Worm (Caenorhabditis elegans) whole organism, L2 larva: ENCODE data around the gene aagr-1.

Source experiments
- C34F6.9 ChIP-seq: fragments of 150-350 bp; optimal IDR thresholded peaks from 2 replicates; lab custom pipeline; 2014; ENCODE audit warnings: missing biosample characterization, missing genetic modification characterization
- R02D3.7 ChIP-seq: fragments of 150-350 bp; optimal IDR thresholded peaks from 2 replicates; lab custom pipeline; 2014; ENCODE audit warnings: missing biosample characterization, missing genetic modification characterization
- Y55F3AM.14 ChIP-seq: fragments of 200-800 bp; sonication (Bioruptor generic); optimal IDR thresholded peaks from 2 replicates; lab custom pipeline; 2018; ENCODE audit warnings: mild to moderate bottlenecking, missing genetic modification characterization, missing compliant biosample characterization
- alr-1 ChIP-seq: fragments of 150-350 bp; optimal IDR thresholded peaks from 2 replicates; lab custom pipeline; 2014; ENCODE audit warnings: missing biosample characterization, missing genetic modification characterization
- aly-2 ChIP-seq: fragments of 150-350 bp; optimal IDR thresholded peaks from 2 replicates; lab custom pipeline; 2014; ENCODE audit warnings: missing biosample characterization, missing genetic modification characterization
- ama-1 ChIP-seq: fragments of 150-350 bp; optimal IDR thresholded peaks from 2 replicates; lab custom pipeline; 2018; ENCODE audit warnings: inconsistent platforms
- blmp-1 ChIP-seq: sonication (generic microtip); optimal IDR thresholded peaks from 2 replicates; lab custom pipeline; 2017; ENCODE audit warnings: missing genetic modification characterization, mild to moderate bottlenecking, missing compliant biosample characterization, antibody characterized with exemption, moderate library complexity; ENCODE audit not compliant: insufficient read depth
- ceh-16 ChIP-seq: fragments of 150-350 bp; optimal IDR thresholded peaks from 2 replicates; lab custom pipeline; 2014; ENCODE audit warnings: missing biosample characterization, missing genetic modification characterization
- ceh-82 ChIP-seq: fragments of 150-350 bp; optimal IDR thresholded peaks from 2 replicates; lab custom pipeline; 2014; ENCODE audit warnings: missing biosample characterization, missing genetic modification characterization
- crh-2 ChIP-seq: sonication (generic microtip); optimal IDR thresholded peaks from 2 replicates; lab custom pipeline; 2017; ENCODE audit warnings: missing biosample characterization, missing genetic modification characterization
- elt-1 ChIP-seq: fragments of 150-350 bp; optimal IDR thresholded peaks from 2 replicates; lab custom pipeline; 2014; ENCODE audit warnings: missing biosample characterization, missing genetic modification characterization
- elt-3 ChIP-seq: sonication (generic microtip); optimal IDR thresholded peaks from 2 replicates; lab custom pipeline; 2017; ENCODE audit warnings: missing biosample characterization, missing genetic modification characterization
- fos-1 ChIP-seq: fragments of 150-350 bp; optimal IDR thresholded peaks from 2 replicates; lab custom pipeline; 2014; ENCODE audit warnings: missing biosample characterization, missing genetic modification characterization
- lin-39 ChIP-seq: fragments of 150-350 bp; optimal IDR thresholded peaks from 2 replicates; lab custom pipeline; 2014; ENCODE audit warnings: missing biosample characterization, missing genetic modification reagents, missing genetic modification characterization
- lsy-2 ChIP-seq, 2 experiments: fragments of 150-350 bp in 1 of 2; sonication (generic microtip) in 1 of 2; optimal IDR thresholded peaks; 2 replicates each; lab custom pipeline; 2014 to 2017; ENCODE audit warnings: missing biosample characterization in 2 of 2, missing genetic modification characterization in 2 of 2
- mab-5 ChIP-seq: fragments of 150-350 bp; optimal IDR thresholded peaks from 2 replicates; lab custom pipeline; 2014; ENCODE audit warnings: missing biosample characterization, missing genetic modification characterization
- mbf-1 ChIP-seq: sonication (generic microtip); optimal IDR thresholded peaks from 2 replicates; lab custom pipeline; 2017; ENCODE audit warnings: missing biosample characterization, missing genetic modification characterization
- nhr-10 ChIP-seq: sonication (generic microtip); optimal IDR thresholded peaks from 2 replicates; lab custom pipeline; 2017; ENCODE audit warnings: missing biosample characterization, missing genetic modification characterization
- nhr-12 ChIP-seq: fragments of 150-350 bp; optimal IDR thresholded peaks from 2 replicates; lab custom pipeline; 2014; ENCODE audit warnings: missing biosample characterization, missing genetic modification characterization
- nhr-129 ChIP-seq: fragments of 150-350 bp; optimal IDR thresholded peaks from 2 replicates; lab custom pipeline; 2014; ENCODE audit warnings: missing biosample characterization, missing genetic modification characterization
- nhr-21 ChIP-seq: fragments of 150-350 bp; optimal IDR thresholded peaks from 2 replicates; lab custom pipeline; 2014; ENCODE audit warnings: missing biosample characterization, missing genetic modification characterization
- nhr-23 ChIP-seq: fragments of 150-350 bp; optimal IDR thresholded peaks from 2 replicates; lab custom pipeline; 2014; ENCODE audit warnings: missing biosample characterization, missing genetic modification reagents, missing genetic modification characterization
- nhr-237 ChIP-seq: fragments of 150-350 bp; optimal IDR thresholded peaks from 2 replicates; lab custom pipeline; 2014; ENCODE audit warnings: missing biosample characterization, missing genetic modification characterization
- nhr-25 ChIP-seq: fragments of 150-350 bp; sonication (generic microtip); optimal IDR thresholded peaks from 3 replicates; lab custom pipeline; 2014; ENCODE audit warnings: missing biosample characterization, missing genetic modification characterization
- nhr-6 ChIP-seq: fragments of 150-350 bp; optimal IDR thresholded peaks from 2 replicates; lab custom pipeline; 2014; ENCODE audit warnings: missing biosample characterization, missing genetic modification characterization
- nhr-77 ChIP-seq: fragments of 150-350 bp; optimal IDR thresholded peaks from 2 replicates; lab custom pipeline; 2014; ENCODE audit warnings: missing biosample characterization, missing genetic modification characterization
- peb-1 ChIP-seq: fragments of 150-350 bp; optimal IDR thresholded peaks from 2 replicates; lab custom pipeline; 2014; ENCODE audit warnings: missing biosample characterization, missing genetic modification characterization
- skn-1 ChIP-seq: sonication (generic microtip); optimal IDR thresholded peaks from 2 replicates; lab custom pipeline; 2017; ENCODE audit warnings: missing biosample characterization, missing genetic modification characterization
- sma-9 ChIP-seq, 2 experiments: fragments of 150-350 bp in 1 of 2; sonication (generic microtip) in 1 of 2; optimal IDR thresholded peaks; 2 replicates each; lab custom pipeline; 2014 to 2016; ENCODE audit warnings: missing genetic modification characterization in 2 of 2, mild to moderate bottlenecking in 1 of 2, missing biosample characterization in 1 of 2, missing compliant biosample characterization in 1 of 2, missing genetic modification reagents in 1 of 2, moderate library complexity in 1 of 2
- snpc-4 ChIP-seq: fragments of 150-350 bp; optimal IDR thresholded peaks from 2 replicates; lab custom pipeline; 2014; ENCODE audit warnings: missing biosample characterization, missing genetic modification characterization
- unc-55 ChIP-seq: fragments of 150-350 bp; sonication (generic microtip); optimal IDR thresholded peaks from 3 replicates; lab custom pipeline; 2014; ENCODE audit warnings: missing biosample characterization, missing genetic modification reagents, missing genetic modification characterization
- unc-62 ChIP-seq: fragments of 150-350 bp; optimal IDR thresholded peaks from 2 replicates; lab custom pipeline; 2014; ENCODE audit warnings: missing biosample characterization, missing genetic modification reagents, missing genetic modification characterization
- zag-1 ChIP-seq: fragments of 150-350 bp; optimal IDR thresholded peaks from 2 replicates; lab custom pipeline; 2014; ENCODE audit warnings: missing biosample characterization, missing genetic modification characterization
- ztf-1 ChIP-seq: fragments of 200-800 bp; sonication (Bioruptor generic); conservative IDR thresholded peaks from 2 replicates; pipeline ENCODE4 v1.3.6; 2022; ENCODE audit warnings: missing genetic modification characterization, missing compliant biosample characterization
- ztf-11 ChIP-seq: sonication (generic microtip); optimal IDR thresholded peaks from 2 replicates; lab custom pipeline; 2017; ENCODE audit warnings: missing biosample characterization, missing genetic modification characterization
- ztf-4 ChIP-seq: fragments of 150-350 bp; optimal IDR thresholded peaks from 2 replicates; lab custom pipeline; 2014; ENCODE audit warnings: missing biosample characterization, missing genetic modification characterization

The aagr-1 gene

DNA sequence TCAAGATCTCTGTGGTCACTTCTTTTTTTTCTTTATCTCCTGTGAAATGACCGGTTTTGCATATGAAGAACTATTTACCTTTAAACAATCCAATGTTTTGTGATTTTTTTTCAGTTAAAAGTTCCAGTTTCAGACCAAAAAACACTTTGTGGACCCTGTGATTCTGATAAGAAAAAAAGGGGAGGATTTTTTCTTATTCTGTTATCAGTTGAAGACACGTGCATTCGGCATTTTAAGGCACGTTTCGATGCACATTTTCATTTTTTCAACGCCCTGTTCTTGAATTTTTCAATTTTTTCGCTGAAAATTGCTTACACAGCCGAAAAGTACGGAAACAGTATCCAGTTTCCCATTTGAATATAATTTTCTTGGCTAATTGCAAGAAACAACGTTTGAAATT is at the start of gene aagr-1:
Gene aagr-1, plus strand, starts transcription at position 227 of the 400 bp plus-strand sequence.
- TF ChIP-seq crh-2 (tag; lab: Kevin White, UChicago), result peak; percentile 47
- peak; percentile 45 for TF ChIP-seq fos-1 (tag; lab: Kevin White, UChicago)
- no peak for TF ChIP-seq nhr-12 (tag; lab: Kevin White, UChicago)

DNA sequence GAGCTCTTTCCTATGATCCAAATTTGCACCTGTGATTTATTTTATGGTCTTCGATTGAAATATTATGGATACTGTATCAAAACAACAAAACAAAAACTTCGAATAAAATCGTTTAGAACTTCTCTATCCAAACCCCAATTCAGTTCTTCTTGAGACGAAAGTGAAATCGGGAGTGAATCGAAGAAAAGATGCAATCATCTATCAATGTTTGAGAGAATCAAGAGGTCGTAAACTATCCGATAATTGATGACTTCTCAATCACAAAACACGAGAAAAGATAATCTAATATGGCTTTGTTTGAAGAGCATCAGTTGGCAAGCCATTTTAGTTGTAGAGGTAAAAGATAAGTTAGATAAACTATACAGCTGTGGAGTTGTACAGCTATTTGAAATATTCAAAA is 48.5 kb upstream of the aagr-1 start:
- TF ChIP-seq elt-3 (tag; lab: Kevin White, UChicago) (no peak), blmp-1 (tag; lab: Kevin White, UChicago) (peak; percentile 86), nhr-129 (tag; lab: Kevin White, UChicago) (no peak), ztf-1 (GFP tag; lab: Robert Waterston, UW) (no peak), fos-1 (tag; lab: Kevin White, UChicago) (no peak), unc-62 (no peak), elt-1 (tag; lab: Kevin White, UChicago) (no peak), nhr-23 (tag; lab: Kevin White, UChicago) (no peak), alr-1 (tag; lab: Kevin White, UChicago) (no peak), peb-1 (tag; lab: Kevin White, UChicago) (no peak), nhr-10 (tag; lab: Kevin White, UChicago) (no peak), nhr-21 (tag; lab: Kevin White, UChicago) (no peak), sma-9 (GFP tag; optimal IDR thresholded peaks at IDR 0.05; lab: Kevin White, UChicago) (peak; percentile 31), sma-9 (tag; optimal IDR thresholded peaks at IDR 0.05; lab: Kevin White, UChicago) (no peak), mbf-1 (tag; lab: Kevin White, UChicago) (no peak), nhr-237 (no peak), crh-2 (tag; lab: Kevin White, UChicago) (no peak), snpc-4 (no peak), nhr-25 (tag; lab: Kevin White, UChicago) (peak; percentile 49)

DNA sequence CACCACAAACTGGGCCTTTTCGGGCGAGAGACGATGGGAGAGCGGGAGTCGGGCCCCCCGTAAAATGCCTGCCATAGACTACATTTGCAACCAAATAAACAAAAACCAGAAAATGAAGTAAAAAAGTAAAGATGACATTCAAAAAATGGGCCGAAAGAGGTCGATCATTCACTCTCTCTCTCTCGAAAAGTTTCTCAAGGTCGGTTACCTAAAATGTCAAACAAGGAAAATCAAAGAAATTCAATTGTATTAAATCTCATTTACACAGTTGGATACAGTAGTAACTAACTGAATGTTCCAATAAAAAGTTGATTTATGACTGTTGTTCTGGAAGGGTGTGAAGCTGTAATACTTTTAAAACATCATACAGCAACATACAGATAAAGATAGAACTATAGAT is 47.5 kb upstream of the aagr-1 start:
- peak; percentile 40 for TF ChIP-seq blmp-1 (tag; lab: Kevin White, UChicago)
- peak; percentile 9 for TF ChIP-seq nhr-25 (tag; lab: Kevin White, UChicago)
- no peak for TF ChIP-seq nhr-21 (tag; lab: Kevin White, UChicago)

DNA sequence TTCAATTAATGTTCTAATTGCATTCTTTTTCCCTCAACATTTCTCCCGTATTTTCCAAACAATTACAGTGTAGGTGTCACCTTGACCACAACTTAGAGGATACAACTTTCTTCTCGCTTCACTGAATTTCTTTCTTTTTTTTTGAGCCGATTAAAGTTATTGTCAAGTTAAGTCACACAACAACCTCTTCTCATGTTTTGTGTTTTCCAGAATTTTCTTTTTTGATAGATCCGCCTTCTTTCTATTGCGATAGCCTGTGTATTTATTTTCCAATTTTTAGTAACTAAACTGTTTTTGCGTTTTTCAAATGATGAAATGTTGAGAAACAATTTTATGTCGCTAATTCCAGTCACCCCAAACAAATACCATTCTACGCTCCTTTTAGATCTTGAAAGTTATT is 40.7 kb upstream of the aagr-1 start, which contains the start of gene F35H10.3:
Gene F35H10.3, plus strand, starts transcription at position 301 of the 400 bp plus-strand sequence.
- TF ChIP-seq nhr-25 (tag; lab: Kevin White, UChicago) (no peak), nhr-23 (tag; lab: Kevin White, UChicago) (no peak), ztf-11 (no peak), lsy-2 (tag; optimal IDR thresholded peaks at IDR 0.05; lab: Kevin White, UChicago) (no peak), ceh-16 (tag; lab: Kevin White, UChicago) (no peak), nhr-237 (no peak), zag-1 (tag; lab: Kevin White, UChicago) (no peak), elt-1 (tag; lab: Kevin White, UChicago) (no peak), nhr-12 (tag; lab: Kevin White, UChicago) (no peak), skn-1 (tag; lab: Kevin White, UChicago) (no peak), R02D3.7 (tag; lab: Kevin White, UChicago) (no peak), unc-62 (no peak), C34F6.9 (tag; lab: Kevin White, UChicago) (no peak), ztf-4 (no peak), mab-5 (tag; lab: Kevin White, UChicago) (no peak), ceh-82 (tag; lab: Kevin White, UChicago) (no peak), Y55F3AM.14 (GFP tag; lab: Kevin White, UChicago) (no peak), aly-2 (tag; lab: Kevin White, UChicago) (no peak), sma-9 (GFP tag; optimal IDR thresholded peaks at IDR 0.05; lab: Kevin White, UChicago) (no peak), sma-9 (tag; optimal IDR thresholded peaks at IDR 0.05; lab: Kevin White, UChicago) (no peak), ama-1 (lab: Kevin White, UChicago) (no peak)
- TF ChIP-seq, all 48 proteins: peak for 0

ce11 chrIV:8328913-8329312 is 37.4 kb upstream of the aagr-1 start, which contains the start of gene F35H10.2:
Gene F35H10.2, plus strand, starts transcription at chrIV:8329213.
- TF ChIP-seq nhr-6 (tag; lab: Kevin White, UChicago), result no peak
- no peak for TF ChIP-seq sma-9 (GFP tag; optimal IDR thresholded peaks at IDR 0.05; lab: Kevin White, UChicago)
- no peak for TF ChIP-seq sma-9 (tag; optimal IDR thresholded peaks at IDR 0.05; lab: Kevin White, UChicago)
- no peak for TF ChIP-seq nhr-23 (tag; lab: Kevin White, UChicago)
- no peak for TF ChIP-seq nhr-77
- no peak for TF ChIP-seq R02D3.7 (tag; lab: Kevin White, UChicago)
- TF ChIP-seq lin-39, result no peak
- no peak for TF ChIP-seq zag-1 (tag; lab: Kevin White, UChicago)
- TF ChIP-seq ztf-4, result no peak
- TF ChIP-seq unc-55 (GFP tag; lab: Kevin White, UChicago), result no peak
- TF ChIP-seq, all 48 proteins: peak for 0
